Worm (Caenorhabditis elegans) whole organism, late embryonic: Measurements from ENCODE around the gene B0222.11.

Experiments used
- ceh-22 ChIP-seq: sonication (generic microtip); optimal IDR thresholded peaks from 2 replicates; lab custom pipeline; 2017; ENCODE audit warnings: missing biosample characterization, missing genetic modification characterization
- hlh-30 ChIP-seq: sonication (generic microtip); optimal IDR thresholded peaks from 2 replicates; lab custom pipeline; 2017; ENCODE audit warnings: antibody characterized with exemption, missing genetic modification characterization, missing compliant biosample characterization; ENCODE audit not compliant: insufficient read depth
- hlh-6 ChIP-seq: sonication (generic microtip); optimal IDR thresholded peaks from 2 replicates; lab custom pipeline; 2016; ENCODE audit warnings: missing genotype, missing genetic modification characterization, missing compliant biosample characterization
- unc-3 ChIP-seq, 2 experiments: fragments of 200-800 bp in 1 of 2; sonication (Bioruptor generic) in 1 of 2; sonication (generic microtip) in 1 of 2; conservative IDR thresholded peaks in 1 of 2; optimal IDR thresholded peaks in 1 of 2; 2 replicates each; pipeline versions ENCODE4 v1.3.6 to Lab custom; 2016 to 2022; ENCODE audit warnings: missing compliant biosample characterization in 2 of 2, missing genetic modification characterization in 2 of 2, missing genetic modification reagents in 1 of 2

ce11 chrV:9183718-9184441 lies 15.9 kb upstream of the B0222.11 start:
- TF ChIP-seq hlh-6 (tag; lab: Kevin White, UChicago) (no peak), unc-3 (GFP tag; conservative IDR thresholded peaks at IDR 0.05; lab: Robert Waterston, UW) (no peak), unc-3 (tag; optimal IDR thresholded peaks at IDR 0.05; lab: Kevin White, UChicago) (no peak), hlh-30 (tag; lab: Kevin White, UChicago) (no peak), ceh-22 (tag; lab: Kevin White, UChicago) (no peak)
